Worm (Caenorhabditis elegans): Measurements from ENCODE around the gene ZK1320.13.
A peak's percentile ranks its signal among the peaks of the same experiment; 100 is the strongest.

Gene ZK1320.13

DNA sequence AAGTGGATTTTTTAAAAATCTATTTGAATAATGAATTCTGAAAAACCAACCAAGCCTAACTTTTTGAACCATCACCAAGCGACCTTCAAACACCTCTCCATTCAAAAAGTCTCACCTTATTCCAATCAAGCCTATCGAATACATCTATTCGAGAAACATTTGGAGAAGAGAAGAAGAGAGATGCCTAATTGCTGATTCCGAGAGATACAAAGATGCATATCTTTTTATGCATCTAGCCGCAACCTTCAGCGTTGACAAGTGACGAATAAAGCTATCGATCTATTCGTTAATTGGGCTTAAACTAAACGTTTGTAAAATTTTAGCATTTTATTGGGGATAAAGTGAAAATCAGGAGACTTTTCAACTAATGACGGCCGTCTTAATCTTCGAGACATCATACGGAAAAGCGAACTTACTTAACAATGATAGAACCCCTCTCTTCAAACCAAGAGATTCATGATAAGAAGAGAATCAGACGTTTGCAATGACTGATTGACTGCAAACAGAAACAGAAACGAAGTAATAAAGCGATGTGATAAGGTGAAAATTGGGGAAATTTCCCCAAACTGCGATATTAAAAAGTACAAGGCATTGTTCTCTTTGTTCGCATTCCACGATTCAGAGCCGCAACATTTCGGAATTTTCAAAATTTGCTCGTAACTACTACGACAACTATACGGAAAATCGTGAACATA, 35.5 kb upstream of the ZK1320.13 start:
- TF ChIP-seq snpc-1.1 (tag; optimal IDR thresholded peaks at IDR 0.05; ENCODE audit: insufficient read depth), result no peak
- TF ChIP-seq madf-6 (GFP tag; IDR thresholded peaks at IDR 0.05), result 0 out of 2 replicates have a peak, but pooled peaks have one; percentile 31
- no peak for TF ChIP-seq lin-26 (GFP tag; IDR thresholded peaks at IDR 0.05)
- TF ChIP-seq ztf-18 (tag; optimal IDR thresholded peaks at IDR 0.05), result no peak
- TF ChIP-seq F33H1.4 (GFP tag; IDR thresholded peaks at IDR 0.05), result no peak
- peak; percentile 50 for TF ChIP-seq nhr-80 (tag; optimal IDR thresholded peaks at IDR 0.05)
- TF ChIP-seq mes-4 (tag; optimal IDR thresholded peaks at IDR 0.05), result no peak
- no peak for TF ChIP-seq akir-1 (GFP tag; optimal IDR thresholded peaks at IDR 0.05)
- no peak for TF ChIP-seq cebp-2 (GFP tag; IDR thresholded peaks at IDR 0.05)
- no peak for TF ChIP-seq chd-7 (tag; optimal IDR thresholded peaks at IDR 0.05)
- no peak for TF ChIP-seq ekl-4 (GFP tag; IDR thresholded peaks at IDR 0.05)
- TF ChIP-seq rec-8 (tag; optimal IDR thresholded peaks at IDR 0.05), result no peak

- TF ChIP-seq sdz-38 (tag; optimal IDR thresholded peaks at IDR 0.05) (no peak), lsy-27 (tag; optimal IDR thresholded peaks at IDR 0.05; ENCODE audit: borderline replicate concordance, insufficient read depth) (no peak), hmg-1.2 (GFP tag; IDR thresholded peaks at IDR 0.05) (peak; percentile 78), dox-1 (GFP tag; IDR thresholded peaks at IDR 0.05) (peak; percentile 58; the same call in 1 of the 2 replicates), D2030.7 (GFP tag; IDR thresholded peaks at IDR 0.05) (no peak), let-526 (GFP tag; IDR thresholded peaks at IDR 0.05) (no peak), aptf-2 (GFP tag; conservative IDR thresholded peaks at IDR 0.05) (no peak), mcd-1 (GFP tag; IDR thresholded peaks at IDR 0.05) (peak; percentile 60), ceh-40 (GFP tag; IDR thresholded peaks at IDR 0.05) (no peak), F22D6.2 (tag; optimal IDR thresholded peaks at IDR 0.05) (no peak), snpc-4 (GFP tag; optimal IDR thresholded peaks at IDR 0.05) (no peak), snpc-4 (tag; optimal IDR thresholded peaks at IDR 0.05) (peak in 2 of 4 experiments; percentile 4 to 35), Y67H2A.10 (GFP tag; conservative IDR thresholded peaks at IDR 0.05) (no peak), akir-1 (GFP tag; optimal IDR thresholded peaks at IDR 0.05) (no peak), lin-26 (GFP tag; IDR thresholded peaks at IDR 0.05) (peak; percentile 68; the same call in 1 of the 2 replicates), tbp1 (GFP tag; optimal IDR thresholded peaks at IDR 0.05) (no peak), ztf-6 (GFP tag; IDR thresholded peaks at IDR 0.05) (no peak), nfyb-1 (GFP tag; IDR thresholded peaks at IDR 0.05) (peak; percentile 64; the same call in 1 of the 2 replicates), atf-7 (tag; optimal IDR thresholded peaks at IDR 0.05) (no peak), zim-3 (tag; optimal IDR thresholded peaks at IDR 0.05) (no peak), Y56A3A.18 (GFP tag; IDR thresholded peaks at IDR 0.05) (no peak), bed-1 (GFP tag; IDR thresholded peaks at IDR 0.05) (no peak), B0019.2 (GFP tag; conservative IDR thresholded peaks at IDR 0.05) (no peak), madf-8 (GFP tag; conservative IDR thresholded peaks at IDR 0.05) (no peak), Y53G8AR.9 (GFP tag; conservative IDR thresholded peaks at IDR 0.05) (no peak), lin-40 (tag; optimal IDR thresholded peaks at IDR 0.05) (peak; percentile 66), rcor-1 (GFP tag; IDR thresholded peaks at IDR 0.05) (peak; percentile 65; the same call in 1 of the 2 replicates), ztf-18 (tag; optimal IDR thresholded peaks at IDR 0.05) (no peak), aptf-3 (GFP tag; IDR thresholded peaks at IDR 0.05) (no peak), C06A6.2 (GFP tag; conservative IDR thresholded peaks at IDR 0.05) (no peak), madf-10 (tag; optimal IDR thresholded peaks at IDR 0.05) (no peak), ccch-3 (GFP tag; optimal IDR thresholded peaks at IDR 0.05) (no peak), unc-62 (GFP tag; optimal IDR thresholded peaks at IDR 0.05) (peak; percentile 7), gei-17 (GFP tag; optimal IDR thresholded peaks at IDR 0.05) (peak; percentile 18), nhr-27 (tag; optimal IDR thresholded peaks at IDR 0.05) (peak; percentile 10), F57C9.4 (tag; optimal IDR thresholded peaks at IDR 0.05) (no peak), snpc-3.4 (tag; optimal IDR thresholded peaks at IDR 0.05) (no peak)
These were observed 34.5 kb upstream of the ZK1320.13 start for ce11 chrII:9646122-9646555.
